Fruit fly (Drosophila melanogaster): ENCODE results near the gene CG9917.

The CG9917 gene

DNA sequence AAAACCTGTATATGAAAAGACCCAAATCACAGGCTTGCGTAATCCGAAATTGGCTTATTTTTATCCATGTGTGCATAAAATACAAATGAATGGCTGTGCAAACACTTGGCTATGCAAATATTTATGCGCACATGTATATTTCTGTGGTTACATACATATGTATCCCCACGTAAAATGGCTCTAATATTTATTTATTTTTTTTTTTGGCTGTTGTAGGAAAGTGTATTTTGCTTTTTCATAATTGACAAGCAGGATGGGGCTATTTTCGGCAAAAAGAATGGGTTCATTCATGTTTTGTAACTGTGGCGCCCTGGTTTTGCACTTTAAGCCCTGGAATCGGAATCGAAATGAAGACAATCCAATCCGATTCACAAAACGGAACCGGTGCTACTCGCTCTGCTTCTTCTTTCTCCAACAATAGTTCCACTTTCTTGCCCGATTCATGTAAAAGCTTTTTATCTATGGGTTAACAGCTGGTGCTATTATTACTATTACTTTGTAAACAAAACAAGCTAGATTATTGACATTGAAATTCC, 12.1 kb upstream of the CG9917 start (continued):
- TF ChIP-seq CG32532 (GFP tag; IDR thresholded peaks at IDR 0.05) (peak; percentile 87), CG14050 (GFP tag; IDR thresholded peaks at IDR 0.05) (peak; percentile 55; the same call in 2 of the 3 replicates), ato (GFP tag; IDR thresholded peaks at IDR 0.05; ENCODE audit: partially characterized antibody) (no peak), CG8089 (GFP tag; optimal IDR thresholded peaks at IDR 0.05) (peak; percentile 49), CG17568 (GFP tag; optimal IDR thresholded peaks at IDR 0.05) (peak; percentile 62), ash1 (GFP tag; optimal IDR thresholded peaks at IDR 0.05) (no peak), CG33557 (GFP tag; optimal IDR thresholded peaks at IDR 0.05) (peak; percentile 35), CG14014 (GFP tag; IDR thresholded peaks at IDR 0.05) (peak; percentile 73; the same call in 1 of the 2 replicates), CG6689 (GFP tag; IDR thresholded peaks at IDR 0.05) (peak; percentile 79), ci (GFP tag; IDR thresholded peaks at IDR 0.05) (peak; percentile 90), Lpt (GFP tag; optimal IDR thresholded peaks at IDR 0.05) (no peak), HmgD (GFP tag; optimal IDR thresholded peaks at IDR 0.05) (peak; percentile 6), Bdp1 (GFP tag; optimal IDR thresholded peaks at IDR 0.05) (peak; percentile 34), CG12299 (tag; optimal IDR thresholded peaks at IDR 0.05) (peak; percentile 13), CG30431 (GFP tag; optimal IDR thresholded peaks at IDR 0.05) (peak; percentile 16), CG11723 (GFP tag; optimal IDR thresholded peaks at IDR 0.05) (peak; percentile 62), ro (GFP tag; IDR thresholded peaks at IDR 0.05) (0 out of 2 replicates have a peak, but pooled peaks have one; percentile 8), crol (GFP tag; IDR thresholded peaks at IDR 0.05) (no peak), psq (GFP tag; optimal IDR thresholded peaks at IDR 0.05) (no peak), sim (GFP tag; IDR thresholded peaks at IDR 0.05) (no peak), btn (GFP tag; optimal IDR thresholded peaks at IDR 0.05) (peak; percentile 34), Usf (GFP tag; optimal IDR thresholded peaks at IDR 0.05) (peak; percentile 17), CG34376 (GFP tag; optimal IDR thresholded peaks at IDR 0.05) (peak; percentile 60), unc-4 (GFP tag; IDR thresholded peaks at IDR 0.05; ENCODE audit: partially characterized antibody) (no peak), Ptx1 (GFP tag; IDR thresholded peaks at IDR 0.05) (peak; percentile 75), zen (tag; optimal IDR thresholded peaks at IDR 0.05) (no peak), tio (GFP tag; optimal IDR thresholded peaks at IDR 0.05) (peak; percentile 76), CG1792 (GFP tag; optimal IDR thresholded peaks at IDR 0.05) (peak; percentile 37), Sox100B (GFP tag; optimal IDR thresholded peaks at IDR 0.05) (peak; percentile 47), Nf-YB (GFP tag; optimal IDR thresholded peaks at IDR 0.05) (peak; percentile 59), ewg (GFP tag; optimal IDR thresholded peaks at IDR 0.05) (peak; percentile 40), gcm2 (GFP tag; optimal IDR thresholded peaks at IDR 0.05) (peak; percentile 68), CG7271 (tag; optimal IDR thresholded peaks at IDR 0.05) (no peak), HLHmδ (GFP tag; optimal IDR thresholded peaks at IDR 0.05) (no peak), gsb (GFP tag; IDR thresholded peaks at IDR 0.05) (peak; percentile 60), trem (tag; optimal IDR thresholded peaks at IDR 0.05) (peak; percentile 31), CG7839 (tag; optimal IDR thresholded peaks at IDR 0.05) (peak; percentile 74), CG15011 (GFP tag; optimal IDR thresholded peaks at IDR 0.05) (peak; percentile 37), gce (GFP tag; IDR thresholded peaks at IDR 0.05) (peak; percentile 61; the same call in 2 of the 3 replicates), CG1647 (GFP tag; optimal IDR thresholded peaks at IDR 0.05) (peak; percentile 65), Sox102F (GFP tag; optimal IDR thresholded peaks at IDR 0.05) (peak; percentile 77), CG11696 (GFP tag; IDR thresholded peaks at IDR 0.05) (peak; percentile 64; the same call in 1 of the 2 replicates), CG2120 (GFP tag; optimal IDR thresholded peaks at IDR 0.05) (peak; percentile 85), schlank (tag; optimal IDR thresholded peaks at IDR 0.05) (peak; percentile 64), Atf3 (GFP tag; optimal IDR thresholded peaks at IDR 0.05) (peak; percentile 26), bigmax (GFP tag; optimal IDR thresholded peaks at IDR 0.05) (no peak), so (GFP tag; IDR thresholded peaks at IDR 0.05) (peak; percentile 86), az2 (GFP tag; optimal IDR thresholded peaks at IDR 0.05) (peak; percentile 73), CG2202 (tag; optimal IDR thresholded peaks at IDR 0.05) (peak; percentile 17), zfh1 (GFP tag; IDR thresholded peaks at IDR 0.05) (peak; percentile 78), CG13296 (GFP tag; optimal IDR thresholded peaks at IDR 0.05) (peak; percentile 65)
